Worm (Caenorhabditis elegans) whole organism, mixed stage, embryonic: Measurements from ENCODE around the gene hint-3.

ENCODE experiments used
- blmp-1 ChIP-seq: fragments of 150-350 bp; optimal IDR thresholded peaks from 2 replicates; lab custom pipeline; 2014; ENCODE audit warnings: missing biosample characterization, missing genetic modification characterization
- cnd-1 ChIP-seq: fragments of 200-800 bp; sonication (Bioruptor generic); optimal IDR thresholded peaks from 2 replicates; lab custom pipeline; 2018; ENCODE audit warnings: mild to moderate bottlenecking, missing genetic modification characterization, missing compliant biosample characterization
- elt-3 ChIP-seq: fragments of 150-350 bp; optimal IDR thresholded peaks from 2 replicates; lab custom pipeline; 2014; ENCODE audit warnings: missing biosample characterization, missing genetic modification characterization
- lin-13 ChIP-seq: fragments of 150-350 bp; optimal IDR thresholded peaks from 2 replicates; lab custom pipeline; 2014; ENCODE audit warnings: missing biosample characterization, missing genetic modification characterization
- lsy-2 ChIP-seq: fragments of 150-350 bp; optimal IDR thresholded peaks from 2 replicates; lab custom pipeline; 2014; ENCODE audit warnings: missing biosample characterization, missing genetic modification characterization
- nhr-12 ChIP-seq: fragments of 150-350 bp; optimal IDR thresholded peaks from 2 replicates; lab custom pipeline; 2014; ENCODE audit warnings: missing biosample characterization, missing genetic modification characterization
- nhr-237 ChIP-seq: fragments of 150-350 bp; optimal IDR thresholded peaks from 2 replicates; lab custom pipeline; 2014; ENCODE audit warnings: missing biosample characterization, missing genetic modification characterization
- nhr-28 ChIP-seq: fragments of 150-350 bp; optimal IDR thresholded peaks from 2 replicates; lab custom pipeline; 2014; ENCODE audit warnings: missing biosample characterization, missing genetic modification characterization
- nhr-76 ChIP-seq: sonication (generic microtip); optimal IDR thresholded peaks from 2 replicates; lab custom pipeline; 2017; ENCODE audit warnings: missing biosample characterization, missing genetic modification characterization
- pha-4 ChIP-seq: fragments of 150-350 bp; optimal IDR thresholded peaks from 2 replicates; lab custom pipeline; 2018; ENCODE audit warnings: missing biosample characterization, missing genetic modification reagents, missing genetic modification characterization
- sem-2 ChIP-seq: fragments of 200-800 bp; sonication (Bioruptor generic); optimal IDR thresholded peaks from 2 replicates; lab custom pipeline; 2018; ENCODE audit warnings: mild to moderate bottlenecking, missing genetic modification characterization, missing compliant biosample characterization
- snpc-4 ChIP-seq: fragments of 150-350 bp; optimal IDR thresholded peaks from 2 replicates; lab custom pipeline; 2014; ENCODE audit warnings: missing biosample characterization, missing genetic modification characterization
- unc-39 ChIP-seq: fragments of 150-350 bp; optimal IDR thresholded peaks from 2 replicates; lab custom pipeline; 2014; ENCODE audit warnings: missing biosample characterization, missing genetic modification characterization
- unc-62 ChIP-seq: fragments of 150-350 bp; optimal IDR thresholded peaks from 2 replicates; lab custom pipeline; 2014; ENCODE audit warnings: missing biosample characterization, missing genetic modification reagents, missing genetic modification characterization

DNA sequence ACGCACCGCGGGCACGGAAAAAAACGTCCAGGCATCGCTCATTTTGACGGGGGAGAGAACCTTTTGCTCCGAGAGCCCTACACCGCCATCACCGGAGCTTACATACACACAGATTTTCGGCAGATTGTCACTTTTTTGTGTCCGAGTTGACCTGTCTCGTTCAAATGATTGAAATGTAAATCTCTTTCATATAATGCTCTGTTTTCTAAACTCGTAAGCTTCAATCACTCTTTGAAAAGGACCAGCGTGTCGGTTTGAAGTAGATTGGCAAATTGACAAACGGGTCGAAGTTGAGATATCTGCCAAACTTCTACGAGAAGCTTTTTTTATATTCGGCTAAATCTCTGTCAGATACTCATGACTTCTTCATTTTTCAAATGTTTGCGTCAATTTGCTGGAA, 13.1 kb upstream of the hint-3 start:
- TF ChIP-seq pha-4 (tag; lab: Kevin White, UChicago), result no peak
- no peak for TF ChIP-seq nhr-12 (tag; lab: Kevin White, UChicago)
- TF ChIP-seq nhr-76 (tag; lab: Kevin White, UChicago), result no peak
- no peak for TF ChIP-seq elt-3 (tag; lab: Kevin White, UChicago)
- TF ChIP-seq lin-13, result no peak
- TF ChIP-seq cnd-1 (tag; lab: Kevin White, UChicago), result no peak
- TF ChIP-seq sem-2 (GFP tag; lab: Kevin White, UChicago), result no peak
- TF ChIP-seq nhr-28, result no peak
- no peak for TF ChIP-seq snpc-4
- TF ChIP-seq unc-39, result no peak
- no peak for TF ChIP-seq unc-62 (GFP tag; lab: Kevin White, UChicago)
- TF ChIP-seq blmp-1 (tag; lab: Kevin White, UChicago), result no peak
- no peak for TF ChIP-seq lsy-2
- no peak for TF ChIP-seq nhr-237
